Worm (Caenorhabditis elegans) whole organism, L4 larva: Measurements from ENCODE around the gene clec-221.

Experiments used
- F10B5.3 ChIP-seq: sonication (generic microtip); optimal IDR thresholded peaks from 2 replicates; lab custom pipeline; 2016; ENCODE audit warnings: mild to moderate bottlenecking, missing genetic modification characterization, missing compliant biosample characterization
- F44E2.7 ChIP-seq: fragments of 200-800 bp; sonication (Bioruptor generic); IDR thresholded peaks from 2 replicates; pipeline ENCODE4 v2.1.2; 2022; ENCODE audit warnings: missing genetic modification characterization, missing compliant biosample characterization
- T20F7.1 ChIP-seq: fragments of 200-800 bp; sonication (Bioruptor generic); optimal IDR thresholded peaks from 2 replicates; lab custom pipeline; 2018; ENCODE audit warnings: mild to moderate bottlenecking, missing genetic modification characterization, missing compliant biosample characterization
- T26A8.4 ChIP-seq: fragments of 200-800 bp; sonication (Bioruptor generic); IDR thresholded peaks from 2 replicates; pipeline ENCODE4 v1.3.6; 2022; ENCODE audit warnings: missing genetic modification characterization, missing compliant biosample characterization
- ZK337.2 ChIP-seq: fragments of 200-800 bp; sonication (Bioruptor generic); IDR thresholded peaks from 2 replicates; pipeline ENCODE4 v1.3.6; 2022; ENCODE audit warnings: missing genetic modification reagents, missing genetic modification characterization, missing compliant biosample characterization
- ZK546.5 ChIP-seq, 2 experiments: sonication (generic microtip); optimal IDR thresholded peaks; 2 replicates each; lab custom pipeline; 2017; ENCODE audit warnings: missing biosample characterization in 2 of 2, missing genetic modification characterization in 2 of 2
- aha-1 ChIP-seq: fragments of 150-350 bp; peaks from one replicate; lab custom pipeline; 2014; ENCODE audit warnings: missing biosample characterization, missing genetic modification characterization
- ceh-32 ChIP-seq: sonication (generic microtip); optimal IDR thresholded peaks from 2 replicates; lab custom pipeline; 2016; ENCODE audit warnings: mild to moderate bottlenecking, missing genetic modification characterization, missing compliant biosample characterization; ENCODE audit not compliant: poor library complexity
- ceh-62 ChIP-seq: sonication (generic microtip); optimal IDR thresholded peaks from 2 replicates; lab custom pipeline; 2017; ENCODE audit warnings: missing biosample characterization, missing genetic modification characterization
- cey-2 ChIP-seq: sonication (generic microtip); optimal IDR thresholded peaks from 3 replicates; lab custom pipeline; 2017; ENCODE audit warnings: missing genetic modification characterization, mild to moderate bottlenecking, missing compliant biosample characterization, antibody characterized with exemption, borderline replicate concordance; ENCODE audit not compliant: insufficient read depth
- daf-12 ChIP-seq: fragments of 150-350 bp; optimal IDR thresholded peaks from 2 replicates; lab custom pipeline; 2014; ENCODE audit warnings: missing biosample characterization, missing genetic modification reagents, missing genetic modification characterization
- daf-16 ChIP-seq, 3 experiments: sonication (generic microtip); optimal IDR thresholded peaks; 2 replicates each; lab custom pipeline; 2016 to 2017; ENCODE audit warnings: missing genetic modification characterization in 3 of 3, missing genetic modification reagents in 3 of 3, mild to moderate bottlenecking in 2 of 3, missing compliant biosample characterization in 2 of 3, missing biosample characterization in 1 of 3, moderate library complexity in 1 of 3
- dmd-6 ChIP-seq: fragments of 200-800 bp; sonication (Bioruptor generic); IDR thresholded peaks from 2 replicates; pipeline ENCODE4 v1.3.6; 2022; ENCODE audit warnings: missing genetic modification reagents, missing genetic modification characterization, missing compliant biosample characterization
- dve-1 ChIP-seq: sonication (generic microtip); optimal IDR thresholded peaks from 2 replicates; lab custom pipeline; 2017; ENCODE audit warnings: antibody characterized with exemption, mild to moderate bottlenecking, missing genetic modification characterization, missing compliant biosample characterization; ENCODE audit not compliant: insufficient read depth
- egl-27 ChIP-seq: sonication (generic microtip); optimal IDR thresholded peaks from 3 replicates; lab custom pipeline; 2017; ENCODE audit warnings: missing biosample characterization, missing genetic modification reagents, missing genetic modification characterization
- hlh-11 ChIP-seq: fragments of 200-800 bp; sonication (Bioruptor generic); optimal IDR thresholded peaks from 2 replicates; lab custom pipeline; 2018; ENCODE audit warnings: mild to moderate bottlenecking, missing genetic modification characterization, missing compliant biosample characterization
- hlh-30 ChIP-seq: sonication (generic microtip); optimal IDR thresholded peaks from 2 replicates; lab custom pipeline; 2017; ENCODE audit warnings: antibody characterized with exemption, mild to moderate bottlenecking, missing genetic modification characterization, missing compliant biosample characterization; ENCODE audit not compliant: insufficient read depth
- hmg-1.1 ChIP-seq: fragments of 200-800 bp; sonication (Bioruptor generic); IDR thresholded peaks from 2 replicates; pipeline ENCODE4 v1.3.6; 2022; ENCODE audit warnings: missing genetic modification reagents, missing genetic modification characterization, missing compliant biosample characterization
- lim-7 ChIP-seq: fragments of 200-800 bp; sonication (Bioruptor generic); IDR thresholded peaks from 2 replicates; pipeline ENCODE4 v1.3.6; 2022; ENCODE audit warnings: missing genetic modification characterization, missing compliant biosample characterization
- lin-39 ChIP-seq: fragments of 150-350 bp; optimal IDR thresholded peaks from 2 replicates; lab custom pipeline; 2014; ENCODE audit warnings: missing biosample characterization, missing genetic modification reagents, missing genetic modification characterization
- madf-5 ChIP-seq, 2 experiments: fragments of 200-800 bp; sonication (Bioruptor generic); IDR thresholded peaks; 2 replicates each; pipeline ENCODE4 v1.3.6; 2022; ENCODE audit warnings: missing compliant biosample characterization in 2 of 2, missing genetic modification characterization in 2 of 2
- madf-9 ChIP-seq: fragments of 200-800 bp; sonication (Bioruptor generic); conservative IDR thresholded peaks from 2 replicates; pipeline ENCODE4 v1.3.6; 2022; ENCODE audit warnings: missing genetic modification reagents, missing genetic modification characterization, missing compliant biosample characterization
- mdl-1 ChIP-seq, 2 experiments: fragments of 150-350 bp in 1 of 2; sonication (generic microtip) in 1 of 2; optimal IDR thresholded peaks; 2 replicates each; lab custom pipeline; 2014 to 2017; ENCODE audit warnings: missing biosample characterization in 2 of 2, missing genetic modification characterization in 2 of 2
- mdt-29 ChIP-seq: fragments of 200-800 bp; sonication (Bioruptor generic); IDR thresholded peaks from 2 replicates; pipeline ENCODE4 v1.3.6; 2022; ENCODE audit warnings: missing genetic modification reagents, missing genetic modification characterization, missing compliant biosample characterization
- mes-2 ChIP-seq: sonication (generic microtip); optimal IDR thresholded peaks from 2 replicates; lab custom pipeline; 2016; ENCODE audit warnings: missing genotype, mild to moderate bottlenecking, missing genetic modification characterization, missing compliant biosample characterization; ENCODE audit not compliant: poor library complexity, severe bottlenecking
- mxl-3 ChIP-seq: fragments of 200-800 bp; sonication (Bioruptor generic); optimal IDR thresholded peaks from 2 replicates; lab custom pipeline; 2018; ENCODE audit warnings: mild to moderate bottlenecking, missing genetic modification characterization, missing compliant biosample characterization
- nhr-10 ChIP-seq: fragments of 150-350 bp; optimal IDR thresholded peaks from 2 replicates; lab custom pipeline; 2014; ENCODE audit warnings: missing biosample characterization, missing genetic modification characterization
- nhr-102 ChIP-seq: sonication (generic microtip); optimal IDR thresholded peaks from 2 replicates; lab custom pipeline; 2016; ENCODE audit warnings: mild to moderate bottlenecking, missing genetic modification characterization, moderate library complexity, missing compliant biosample characterization
- nhr-237 ChIP-seq: sonication (generic microtip); optimal IDR thresholded peaks from 2 replicates; lab custom pipeline; 2017; ENCODE audit warnings: missing biosample characterization, missing genetic modification characterization
- nhr-28 ChIP-seq: fragments of 150-350 bp; optimal IDR thresholded peaks from 2 replicates; lab custom pipeline; 2014; ENCODE audit warnings: missing biosample characterization, missing genetic modification characterization
- nhr-48 ChIP-seq: sonication (generic microtip); optimal IDR thresholded peaks from 2 replicates; lab custom pipeline; 2016; ENCODE audit warnings: mild to moderate bottlenecking, missing genetic modification characterization, missing compliant biosample characterization
- pha-4 ChIP-seq, 2 experiments: fragments of 150-350 bp in 1 of 2; fragments of 200-800 bp in 1 of 2; sonication (Bioruptor generic) in 1 of 2; IDR thresholded peaks in 1 of 2; optimal IDR thresholded peaks in 1 of 2; 2 replicates each; pipeline versions ENCODE4 v1.3.6 to Lab custom; 2014 to 2022; ENCODE audit warnings: missing genetic modification characterization in 2 of 2, missing genetic modification reagents in 2 of 2, missing biosample characterization in 1 of 2, missing compliant biosample characterization in 1 of 2
- php-3 ChIP-seq: fragments of 200-800 bp; sonication (Bioruptor generic); IDR thresholded peaks from 2 replicates; pipeline ENCODE4 v1.3.6; 2022; ENCODE audit warnings: missing genetic modification reagents, missing genetic modification characterization, missing compliant biosample characterization
- pqm-1 ChIP-seq: sonication (generic microtip); optimal IDR thresholded peaks from 2 replicates; lab custom pipeline; 2017; ENCODE audit warnings: missing biosample characterization, missing genetic modification characterization
- saeg-2 ChIP-seq: fragments of 200-800 bp; sonication (Bioruptor generic); IDR thresholded peaks from 2 replicates; pipeline ENCODE4 v1.3.6; 2022; ENCODE audit warnings: missing genetic modification reagents, missing genetic modification characterization, missing compliant biosample characterization
- skn-1 ChIP-seq: fragments of 150-350 bp; optimal IDR thresholded peaks from 2 replicates; lab custom pipeline; 2014; ENCODE audit warnings: missing biosample characterization, missing genetic modification characterization
- tra-1 ChIP-seq: fragments of 200-800 bp; sonication (Bioruptor generic); IDR thresholded peaks from 2 replicates; pipeline ENCODE4 v1.3.6; 2022; ENCODE audit warnings: missing genetic modification reagents, missing genetic modification characterization, missing compliant biosample characterization
- zip-11 ChIP-seq: fragments of 200-800 bp; sonication (Bioruptor generic); IDR thresholded peaks from 2 replicates; pipeline ENCODE4 v1.3.6; 2022; ENCODE audit warnings: missing genetic modification characterization, missing compliant biosample characterization

Gene clec-221

DNA sequence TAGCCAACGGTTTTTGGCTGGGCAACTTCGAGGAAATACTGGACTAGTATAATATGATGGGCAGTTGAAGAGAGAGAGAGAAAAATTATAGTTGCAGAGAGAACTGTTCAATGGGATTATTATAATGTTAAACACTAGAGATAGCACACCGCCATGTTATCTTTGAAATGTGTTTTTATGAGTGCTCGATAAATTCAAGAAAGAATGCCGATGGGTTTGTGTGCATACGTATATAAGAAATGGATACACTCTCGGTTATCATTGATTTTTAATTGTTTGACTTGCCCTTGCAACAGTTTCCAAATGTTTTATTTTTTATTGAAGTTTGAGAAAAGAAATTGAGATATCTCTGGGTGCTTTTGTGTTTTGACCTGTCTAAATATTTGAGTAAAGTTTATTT is 17.6 kb downstream of the clec-221 start, which contains the start of gene F17C11.12 (continued):
- TF ChIP-seq lim-7 (GFP tag; lab: Robert Waterston, UW) (no peak), mes-2 (no peak), ceh-32 (no peak), nhr-237 (tag; lab: Kevin White, UChicago) (no peak), nhr-10 (tag; lab: Kevin White, UChicago) (peak; percentile 3), daf-16 (GFP tag; optimal IDR thresholded peaks at IDR 0.05; lab: Kevin White, UChicago) (no peak), daf-16 (tag; optimal IDR thresholded peaks at IDR 0.05; lab: Kevin White, UChicago) (peak; percentile 52), php-3 (GFP tag; lab: Robert Waterston, UW) (peak; percentile 89), tra-1 (GFP tag; lab: Robert Waterston, UW) (no peak), madf-5 (GFP tag; IDR thresholded peaks at IDR 0.05; lab: Robert Waterston, UW) (no peak)

DNA sequence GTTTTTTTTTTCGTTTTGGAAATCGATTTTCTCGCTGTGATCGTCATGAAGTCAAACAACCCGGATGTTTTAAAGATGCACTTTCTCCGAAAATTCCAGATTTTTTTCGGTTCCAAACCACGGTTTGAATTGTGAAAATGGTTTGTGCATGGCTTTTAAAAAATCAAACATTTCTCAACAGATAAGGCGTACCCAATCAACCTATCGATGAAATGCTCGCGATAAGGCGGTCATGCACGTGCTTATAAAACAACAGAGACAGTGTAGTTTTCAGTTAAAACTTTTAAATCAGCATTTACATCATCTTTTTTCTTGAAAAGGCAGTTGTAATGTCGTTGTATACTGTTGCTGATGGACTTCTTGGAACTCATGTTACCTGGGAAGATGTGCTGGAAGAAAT is 21.8 kb downstream of the clec-221 start, which contains the start of gene F58B4.5:
TSS of gene F58B4.5 (plus strand) at position 283 of the 400 bp plus-strand sequence.
- TF ChIP-seq nhr-102 (peak; percentile 3), dmd-6 (GFP tag; lab: Robert Waterston, UW) (peak; percentile 89), ZK337.2 (GFP tag; lab: Robert Waterston, UW) (no peak), egl-27 (tag; lab: Kevin White, UChicago) (no peak), hlh-11 (tag; lab: Kevin White, UChicago) (peak; percentile 73), mdl-1 (tag; optimal IDR thresholded peaks at IDR 0.05; lab: Kevin White, UChicago) (peak in 1 of 2 experiments; percentile 57), nhr-237 (tag; lab: Kevin White, UChicago) (no peak), aha-1 (tag; lab: Kevin White, UChicago) (peak; percentile 61), ceh-62 (tag; lab: Kevin White, UChicago) (no peak), nhr-28 (tag; lab: Kevin White, UChicago) (peak; percentile 34), mxl-3 (GFP tag; lab: Kevin White, UChicago) (peak; percentile 32), mdt-29 (GFP tag; lab: Robert Waterston, UW) (no peak), hlh-30 (tag; lab: Kevin White, UChicago) (peak; percentile 17), saeg-2 (no peak), T26A8.4 (no peak), cey-2 (tag; lab: Kevin White, UChicago) (no peak), F44E2.7 (GFP tag; lab: Robert Waterston, UW) (no peak), T20F7.1 (GFP tag; lab: Kevin White, UChicago) (peak; percentile 14), skn-1 (tag; lab: Kevin White, UChicago) (no peak), hmg-1.1 (no peak), ZK546.5 (tag; optimal IDR thresholded peaks at IDR 0.05; lab: Kevin White, UChicago) (no peak), daf-12 (no peak), lin-39 (tag; lab: Kevin White, UChicago) (no peak), pqm-1 (tag; lab: Kevin White, UChicago) (peak; percentile 89), daf-16 (GFP tag; optimal IDR thresholded peaks at IDR 0.05; lab: Kevin White, UChicago) (no peak), daf-16 (tag; optimal IDR thresholded peaks at IDR 0.05; lab: Kevin White, UChicago) (peak; percentile 49), nhr-48 (peak; percentile 7)

DNA sequence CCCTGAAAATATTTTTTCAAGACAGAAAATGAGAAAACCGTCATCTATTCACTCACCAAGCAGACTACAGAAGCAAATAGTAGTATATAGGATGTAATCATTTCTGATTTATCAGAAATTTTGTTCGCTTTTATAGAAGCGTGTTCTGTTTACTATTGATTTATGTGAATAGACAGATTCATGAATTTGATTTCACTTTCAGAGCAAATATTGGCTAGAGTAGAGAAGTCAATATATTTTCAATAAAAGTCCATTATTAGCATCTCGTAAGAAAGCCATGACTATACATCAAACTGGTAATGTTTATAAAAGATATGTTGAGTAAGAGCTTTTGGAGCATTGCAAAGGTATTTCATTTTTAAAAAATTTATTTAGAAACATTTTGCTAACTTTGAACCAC is 23.0 kb downstream of the clec-221 start, which contains the start of gene scvp-1:
TSS of gene scvp-1 (minus strand) at position 101 of the 400 bp plus-strand sequence.
- TF ChIP-seq dve-1: no peak
- TF ChIP-seq pha-4 (GFP tag; IDR thresholded peaks at IDR 0.05; lab: Robert Waterston, UW): no peak
- no peak for TF ChIP-seq pha-4 (tag; optimal IDR thresholded peaks at IDR 0.05; lab: Kevin White, UChicago)
- no peak for TF ChIP-seq hmg-1.1
- no peak for TF ChIP-seq lin-39 (tag; lab: Kevin White, UChicago)
- no peak for TF ChIP-seq madf-9
- no peak for TF ChIP-seq F10B5.3
- TF ChIP-seq dmd-6 (GFP tag; lab: Robert Waterston, UW): no peak
- no peak for TF ChIP-seq zip-11
